Worm (Caenorhabditis elegans) whole organism, L1 larva: Measurements from ENCODE around the gene F36A4.2.

Experiments used
- C34B4.2 ChIP-seq: sonication (generic microtip); optimal IDR thresholded peaks from 2 replicates; lab custom pipeline; 2017; ENCODE audit warnings: mild to moderate bottlenecking, missing genetic modification characterization, missing compliant biosample characterization
- Y116A8C.19 ChIP-seq: sonication (generic microtip); optimal IDR thresholded peaks from 2 replicates; lab custom pipeline; 2016; ENCODE audit warnings: missing compliant biosample characterization, missing genetic modification characterization, borderline replicate concordance
- alr-1 ChIP-seq: fragments of 200-800 bp; sonication (Bioruptor generic); optimal IDR thresholded peaks from 2 replicates; lab custom pipeline; 2018; ENCODE audit warnings: borderline replicate concordance, mild to moderate bottlenecking, missing genetic modification characterization, missing compliant biosample characterization
- aly-2 ChIP-seq: fragments of 150-350 bp; optimal IDR thresholded peaks from 2 replicates; lab custom pipeline; 2014; ENCODE audit warnings: missing biosample characterization, missing genetic modification characterization
- ama-1 ChIP-seq: fragments of 150-350 bp; optimal IDR thresholded peaks from 2 replicates; lab custom pipeline; 2014
- blmp-1 ChIP-seq: fragments of 150-350 bp; optimal IDR thresholded peaks from 2 replicates; lab custom pipeline; 2014; ENCODE audit warnings: missing biosample characterization, missing genetic modification characterization
- ceh-8 ChIP-seq: fragments of 200-800 bp; sonication (Bioruptor generic); optimal IDR thresholded peaks from 2 replicates; lab custom pipeline; 2018; ENCODE audit warnings: mild to moderate bottlenecking, missing genetic modification characterization, moderate library complexity, missing compliant biosample characterization
- ceh-88 ChIP-seq: fragments of 200-800 bp; sonication (Bioruptor generic); IDR thresholded peaks from 2 replicates; pipeline ENCODE4 v1.3.6; 2022; ENCODE audit warnings: missing genetic modification characterization, missing compliant biosample characterization
- ces-1 ChIP-seq: fragments of 150-350 bp; optimal IDR thresholded peaks from 2 replicates; lab custom pipeline; 2014; ENCODE audit warnings: missing biosample characterization, missing genetic modification reagents, missing genetic modification characterization
- dpl-1 ChIP-seq, 3 experiments: fragments of 150-350 bp in 2 of 3; sonication (generic microtip) in 1 of 3; optimal IDR thresholded peaks; 2 replicates each; lab custom pipeline; 2014 to 2017; ENCODE audit warnings: missing biosample characterization in 3 of 3, missing genetic modification characterization in 3 of 3, missing genetic modification reagents in 3 of 3
- dsc-1 ChIP-seq: sonication (generic microtip); optimal IDR thresholded peaks from 2 replicates; lab custom pipeline; 2016; ENCODE audit warnings: mild to moderate bottlenecking, missing genetic modification characterization, missing compliant biosample characterization
- efl-1 ChIP-seq, 4 experiments: fragments of 150-350 bp; optimal IDR thresholded peaks in 3 of 4; peaks in 1 of 4; 1 replicate in 1 of 4; 2 replicates in 3 of 4; lab custom pipeline; 2014; ENCODE audit warnings: missing biosample characterization in 2 of 4, missing genetic modification characterization in 2 of 4, missing genetic modification reagents in 2 of 4
- elt-2 ChIP-seq: sonication (generic microtip); optimal IDR thresholded peaks from 2 replicates; lab custom pipeline; 2016; ENCODE audit warnings: missing genetic modification characterization, mild to moderate bottlenecking, inconsistent platforms, missing compliant biosample characterization, missing genetic modification reagents
- elt-3 ChIP-seq, 6 experiments: fragments of 150-350 bp in 1 of 6; sonication (generic microtip); optimal IDR thresholded peaks; 2 replicates each; lab custom pipeline; 2017 to 2018; ENCODE audit warnings: missing biosample characterization in 6 of 6, missing genetic modification characterization in 6 of 6, inconsistent platforms in 1 of 6
- fkh-8 ChIP-seq: sonication (generic microtip); optimal IDR thresholded peaks from 2 replicates; lab custom pipeline; 2016; ENCODE audit warnings: mild to moderate bottlenecking, missing genetic modification characterization, missing compliant biosample characterization
- grh-1 ChIP-seq: fragments of 200-800 bp; sonication (Bioruptor generic); IDR thresholded peaks from 2 replicates; pipeline ENCODE4 v1.3.6; 2022; ENCODE audit warnings: missing genetic modification reagents, missing genetic modification characterization, missing compliant biosample characterization
- hlh-4 ChIP-seq: sonication (generic microtip); optimal IDR thresholded peaks from 2 replicates; lab custom pipeline; 2016; ENCODE audit warnings: mild to moderate bottlenecking, missing genetic modification characterization, missing compliant biosample characterization
- hpl-2 ChIP-seq: fragments of 150-350 bp; optimal IDR thresholded peaks from 2 replicates; lab custom pipeline; 2014; ENCODE audit warnings: missing biosample characterization, missing genetic modification reagents, missing genetic modification characterization
- irx-1 ChIP-seq: sonication (generic microtip); optimal IDR thresholded peaks from 2 replicates; lab custom pipeline; 2016; ENCODE audit warnings: missing genetic modification characterization, missing compliant biosample characterization
- isw-1 ChIP-seq: fragments of 200-800 bp; sonication (Bioruptor generic); IDR thresholded peaks from 2 replicates; pipeline ENCODE4 v1.3.6; 2022; ENCODE audit warnings: missing genetic modification characterization, missing compliant biosample characterization
- lin-15B ChIP-seq: fragments of 150-350 bp; sonication (generic microtip); optimal IDR thresholded peaks from 3 replicates; lab custom pipeline; 2014; ENCODE audit warnings: missing biosample characterization, missing genetic modification characterization
- lin-35 ChIP-seq, 2 experiments: fragments of 150-350 bp; optimal IDR thresholded peaks; 2 replicates each; lab custom pipeline; 2014; ENCODE audit warnings: missing biosample characterization in 2 of 2, missing genetic modification characterization in 2 of 2, missing genetic modification reagents in 2 of 2
- lsy-2 ChIP-seq, 2 experiments: fragments of 150-350 bp; optimal IDR thresholded peaks; 2 replicates each; lab custom pipeline; 2014; ENCODE audit warnings: missing biosample characterization in 2 of 2, missing genetic modification characterization in 2 of 2
- nhr-237 ChIP-seq: fragments of 150-350 bp; optimal IDR thresholded peaks from 2 replicates; lab custom pipeline; 2014; ENCODE audit warnings: missing biosample characterization, missing genetic modification characterization
- nhr-71 ChIP-seq: sonication (generic microtip); optimal IDR thresholded peaks from 2 replicates; lab custom pipeline; 2016; ENCODE audit warnings: mild to moderate bottlenecking, missing genetic modification characterization, moderate library complexity, missing compliant biosample characterization
- nhr-85 ChIP-seq: sonication (generic microtip); peaks from one replicate; lab custom pipeline; 2016; ENCODE audit warnings: missing genetic modification characterization, inconsistent platforms, missing compliant biosample characterization
- nhr-90 ChIP-seq: sonication (generic microtip); optimal IDR thresholded peaks from 2 replicates; lab custom pipeline; 2016; ENCODE audit warnings: mild to moderate bottlenecking, missing genetic modification characterization, missing compliant biosample characterization; ENCODE audit not compliant: poor library complexity
- pax-3 ChIP-seq: fragments of 200-800 bp; sonication (Bioruptor generic); optimal IDR thresholded peaks from 2 replicates; lab custom pipeline; 2018; ENCODE audit warnings: mild to moderate bottlenecking, missing genetic modification characterization, moderate library complexity, missing compliant biosample characterization
- skn-1 ChIP-seq: fragments of 150-350 bp; optimal IDR thresholded peaks from 2 replicates; lab custom pipeline; 2014; ENCODE audit warnings: missing biosample characterization, missing genetic modification characterization
- snu-23 ChIP-seq: sonication (generic microtip); optimal IDR thresholded peaks from 2 replicates; lab custom pipeline; 2016; ENCODE audit warnings: missing genetic modification characterization, missing compliant biosample characterization
- sup-37 ChIP-seq: fragments of 200-800 bp; sonication (Bioruptor generic); optimal IDR thresholded peaks from 2 replicates; lab custom pipeline; 2018; ENCODE audit warnings: mild to moderate bottlenecking, missing genetic modification characterization, missing compliant biosample characterization
- swsn-7 ChIP-seq: sonication (generic microtip); optimal IDR thresholded peaks from 2 replicates; lab custom pipeline; 2016; ENCODE audit warnings: missing genetic modification characterization, missing compliant biosample characterization
- tbx-2 ChIP-seq: sonication (generic microtip); optimal IDR thresholded peaks from 2 replicates; lab custom pipeline; 2016; ENCODE audit warnings: missing genetic modification characterization, missing compliant biosample characterization
- tlp-1 ChIP-seq: fragments of 150-350 bp; optimal IDR thresholded peaks from 2 replicates; lab custom pipeline; 2014; ENCODE audit warnings: missing biosample characterization, missing genetic modification characterization
- unc-130 ChIP-seq: fragments of 150-350 bp; optimal IDR thresholded peaks from 2 replicates; lab custom pipeline; 2017; ENCODE audit warnings: missing biosample characterization, missing genetic modification characterization, inconsistent platforms

F36A4.2 gene

DNA sequence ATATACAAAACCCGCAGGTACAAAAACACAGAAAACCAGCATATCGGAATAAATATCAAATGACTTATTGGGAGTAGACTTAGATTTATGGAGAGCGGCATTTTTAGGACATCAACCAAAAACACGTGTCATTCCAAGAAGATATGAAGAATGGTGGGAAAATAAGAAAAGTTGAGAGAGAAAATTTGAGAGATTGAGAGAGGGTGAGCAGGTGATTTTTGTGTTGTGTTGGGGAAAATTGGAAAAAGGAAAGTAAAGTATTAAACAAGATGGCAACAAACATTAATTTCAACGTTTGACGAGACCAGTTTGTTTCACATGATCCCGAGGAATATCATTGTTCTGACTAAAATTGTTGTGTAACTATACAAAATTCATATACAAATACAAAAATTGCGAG is 17.3 kb downstream of the F36A4.2 start, which contains the start of gene srv-4:
srv-4 (minus strand) TSS at position 101 of the 400 bp plus-strand sequence.
- TF ChIP-seq hlh-4 (tag; lab: Kevin White, UChicago) (peak; percentile 46), hpl-2 (GFP tag; lab: Kevin White, UChicago) (no peak), fkh-8 (peak; percentile 13), Y116A8C.19 (tag; lab: Kevin White, UChicago) (no peak), lin-35 (GFP tag; optimal IDR thresholded peaks at IDR 0.05; lab: Kevin White, UChicago) (peak in 1 of 2 experiments; percentile 20)

DNA sequence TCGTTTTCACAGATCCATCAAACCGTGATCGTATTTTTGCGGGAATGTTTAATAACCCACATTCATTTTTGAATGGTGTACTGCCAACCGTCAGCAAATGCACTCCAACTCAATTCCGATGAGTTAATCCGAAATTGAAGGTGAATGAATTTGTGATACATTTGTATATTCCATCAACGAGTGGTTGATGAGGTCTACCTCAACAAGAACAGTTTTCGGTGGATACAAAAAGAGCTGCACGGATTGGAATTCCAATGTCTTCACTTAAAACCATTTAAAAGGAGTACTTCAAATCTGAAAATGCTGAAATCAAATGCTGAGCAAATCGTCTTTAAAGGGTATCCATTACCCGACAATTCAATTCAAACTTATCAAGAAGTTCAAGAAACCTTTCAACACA is 18.2 kb downstream of the F36A4.2 start, which contains the start of gene F15E6.5:
F15E6.5 (plus strand) TSS at position 301 of the 400 bp plus-strand sequence.
- TF ChIP-seq aly-2 (tag; lab: Kevin White, UChicago) (no peak), swsn-7 (tag; lab: Kevin White, UChicago) (no peak), sup-37 (no peak), lsy-2 (tag; optimal IDR thresholded peaks at IDR 0.05; lab: Kevin White, UChicago) (no peak), efl-1 (optimal IDR thresholded peaks at IDR 0.05; lab: Kevin White, UChicago) (no peak), efl-1 (GFP tag; optimal IDR thresholded peaks at IDR 0.05 in 1 of 2; lab: Kevin White, UChicago) (no peak), skn-1 (no peak), isw-1 (GFP tag; lab: Robert Waterston, UW) (no peak), alr-1 (no peak), elt-3 (tag; optimal IDR thresholded peaks at IDR 0.05; lab: Kevin White, UChicago) (no peak)
- TF ChIP-seq, all 84 proteins: peak for 0

DNA sequence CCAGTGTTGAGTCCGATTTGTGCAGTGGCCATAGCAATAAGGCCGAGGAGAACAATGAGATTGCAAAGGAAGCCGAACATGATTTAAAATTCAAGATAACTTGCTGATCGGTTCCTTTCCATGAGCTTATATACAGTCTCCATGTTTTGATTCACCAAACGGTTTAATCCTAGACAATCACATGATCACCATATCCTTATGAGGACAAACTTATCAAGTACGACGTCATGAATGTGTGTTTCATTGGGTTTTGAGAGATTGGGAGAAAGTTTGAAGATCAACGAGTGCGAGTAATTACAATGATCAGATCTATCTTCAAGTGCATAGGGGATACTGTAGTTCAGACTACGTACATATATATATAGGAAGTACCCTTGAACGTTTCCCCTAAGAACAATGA is 19.4 kb downstream of the F36A4.2 start, which contains the start of gene dct-7:
dct-7 (minus strand) TSS at position 101 of the 400 bp plus-strand sequence.
- TF ChIP-seq ces-1 (GFP tag; lab: Kevin White, UChicago), result no peak
- no peak for TF ChIP-seq efl-1 (optimal IDR thresholded peaks at IDR 0.05; lab: Kevin White, UChicago)
- TF ChIP-seq efl-1 (GFP tag; optimal IDR thresholded peaks at IDR 0.05 in 1 of 2; lab: Kevin White, UChicago), result peak in 1 of 2 experiments; percentile 41
- TF ChIP-seq grh-1 (GFP tag; lab: Robert Waterston, UW), result no peak
- no peak for TF ChIP-seq ama-1 (lab: Kevin White, UChicago)
- TF ChIP-seq unc-130, result no peak
- no peak for TF ChIP-seq C34B4.2
- no peak for TF ChIP-seq pax-3 (tag; lab: Kevin White, UChicago)
- TF ChIP-seq blmp-1 (tag; lab: Kevin White, UChicago), result peak; percentile 60
- TF ChIP-seq lin-35 (GFP tag; optimal IDR thresholded peaks at IDR 0.05; lab: Kevin White, UChicago), result no peak

DNA sequence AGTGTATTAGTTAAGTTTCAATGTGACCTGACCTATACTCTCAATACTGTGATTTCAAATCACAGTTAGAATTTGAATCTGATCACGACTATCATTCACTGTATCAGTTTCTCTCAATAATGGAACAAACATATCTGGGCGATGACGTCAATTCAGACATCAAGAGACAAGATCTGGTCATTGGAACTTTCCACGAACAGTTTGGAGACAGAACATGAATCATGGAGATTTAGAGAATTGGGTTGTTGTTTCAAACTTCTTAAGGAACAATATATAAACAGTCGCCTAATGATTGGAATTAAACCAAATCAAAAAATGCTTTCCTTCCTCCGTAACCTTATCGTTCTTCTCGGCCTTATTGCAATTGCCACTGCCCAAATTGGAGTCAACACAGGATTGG is 20.1 kb downstream of the F36A4.2 start, which contains the start of gene F15E6.4:
F15E6.4 (plus strand) TSS at position 301 of the 400 bp plus-strand sequence.
- TF ChIP-seq snu-23 (GFP tag; lab: Kevin White, UChicago), result no peak
- TF ChIP-seq lin-15B (tag; lab: Kevin White, UChicago), result no peak
- TF ChIP-seq aly-2 (tag; lab: Kevin White, UChicago), result no peak
- TF ChIP-seq alr-1, result no peak
- no peak for TF ChIP-seq ceh-8 (GFP tag; lab: Kevin White, UChicago)
- TF ChIP-seq elt-2 (tag; lab: Kevin White, UChicago), result no peak
- no peak for TF ChIP-seq nhr-85 (tag; lab: Kevin White, UChicago)
- TF ChIP-seq hlh-4 (tag; lab: Kevin White, UChicago), result no peak
- no peak for TF ChIP-seq nhr-71 (tag; lab: Kevin White, UChicago)
- TF ChIP-seq nhr-90 (tag; lab: Kevin White, UChicago), result no peak
- TF ChIP-seq tlp-1 (tag; lab: Kevin White, UChicago), result no peak
- TF ChIP-seq grh-1 (GFP tag; lab: Robert Waterston, UW), result no peak
- no peak for TF ChIP-seq nhr-237 (tag; lab: Kevin White, UChicago)
- TF ChIP-seq irx-1, result no peak
- no peak for TF ChIP-seq ceh-88 (GFP tag; lab: Robert Waterston, UW)
- TF ChIP-seq tbx-2 (tag; lab: Kevin White, UChicago), result no peak
- TF ChIP-seq dsc-1 (tag; lab: Kevin White, UChicago), result no peak
- no peak for TF ChIP-seq elt-3 (tag; optimal IDR thresholded peaks at IDR 0.05; lab: Kevin White, UChicago)
- TF ChIP-seq dpl-1 (GFP tag; optimal IDR thresholded peaks at IDR 0.05; lab: Kevin White, UChicago), result no peak
